Fruit fly (Drosophila melanogaster) whole organism, embryonic: ENCODE results near the gene Hr4.
A peak's percentile ranks its signal among the peaks of the same experiment; 100 is the strongest.

Experiments
- Adf1 ChIP-seq: fragments of 200-800 bp; sonication (Bioruptor generic); IDR thresholded peaks from 2 replicates; pipeline ENCODE4 v1.3.6; 2022; ENCODE audit warnings: missing biosample characterization, missing genetic modification characterization
- Asciz ChIP-seq: fragments of 200-800 bp; sonication (Bioruptor generic); optimal IDR thresholded peaks from 2 replicates; lab custom pipeline; 2017; ENCODE audit warnings: missing biosample characterization, mild to moderate bottlenecking, missing genetic modification characterization, missing genetic modification reagents
- BEAF-32 ChIP-seq: fragments of 200-800 bp; sonication (Bioruptor generic); optimal IDR thresholded peaks from 3 replicates; lab custom pipeline; 2017; ENCODE audit warnings: missing biosample characterization, missing genetic modification characterization, mild to moderate bottlenecking, moderate library complexity, missing genetic modification reagents
- Blimp-1 ChIP-seq: fragments of 200-800 bp; sonication (Bioruptor generic); optimal IDR thresholded peaks from 3 replicates; lab custom pipeline; 2018; ENCODE audit warnings: missing biosample characterization, missing genetic modification characterization, mild to moderate bottlenecking, moderate library complexity, missing genetic modification reagents
- CG10274 ChIP-seq: fragments of 200-800 bp; sonication (Bioruptor generic); optimal IDR thresholded peaks from 3 replicates; lab custom pipeline; 2017; ENCODE audit warnings: missing biosample characterization, mild to moderate bottlenecking, missing genetic modification characterization
- CG10321 ChIP-seq: fragments of 200-800 bp; sonication (Bioruptor generic); IDR thresholded peaks from 2 replicates; pipeline ENCODE4 v1.3.6; 2022; ENCODE audit warnings: missing biosample characterization, missing genetic modification characterization
- CG10979 ChIP-seq: fragments of 200-800 bp; sonication (Bioruptor generic); optimal IDR thresholded peaks from 2 replicates; lab custom pipeline; 2018; ENCODE audit warnings: missing biosample characterization, mild to moderate bottlenecking, missing genetic modification characterization, moderate library complexity
- CG11560 ChIP-seq: fragments of 200-800 bp; sonication (Bioruptor generic); IDR thresholded peaks from 3 replicates; pipeline ENCODE4 v1.3.6; 2022; ENCODE audit warnings: missing biosample characterization, missing genetic modification characterization
- CG12769 ChIP-seq: fragments of 200-800 bp; sonication (Bioruptor generic); optimal IDR thresholded peaks from 2 replicates; lab custom pipeline; 2019; ENCODE audit warnings: missing biosample characterization, mild to moderate bottlenecking, missing genetic modification characterization, moderate library complexity
- CG14667 ChIP-seq: fragments of 200-800 bp; sonication (Bioruptor generic); IDR thresholded peaks from 2 replicates; pipeline ENCODE4 v1.3.6; 2022; ENCODE audit warnings: missing biosample characterization, missing genetic modification characterization
- CG14710 ChIP-seq: fragments of 200-800 bp; sonication (Bioruptor generic); optimal IDR thresholded peaks from 3 replicates; lab custom pipeline; 2019; ENCODE audit warnings: missing biosample characterization, mild to moderate bottlenecking, missing genetic modification characterization, moderate library complexity
- CG1832 ChIP-seq: fragments of 200-800 bp; sonication (Bioruptor generic); optimal IDR thresholded peaks from 2 replicates; lab custom pipeline; 2017; ENCODE audit warnings: missing biosample characterization, mild to moderate bottlenecking, missing genetic modification characterization, inconsistent platforms
- CG2202 ChIP-seq: fragments of 200-800 bp; sonication (Bioruptor generic); optimal IDR thresholded peaks from 2 replicates; lab custom pipeline; 2018; ENCODE audit warnings: missing biosample characterization, mild to moderate bottlenecking, missing genetic modification characterization
- CG30403 ChIP-seq: fragments of 200-800 bp; sonication (Bioruptor generic); optimal IDR thresholded peaks from 3 replicates; lab custom pipeline; 2016; ENCODE audit warnings: missing biosample characterization, missing genetic modification characterization
- CG30431 ChIP-seq: fragments of 200-800 bp; sonication (Bioruptor generic); optimal IDR thresholded peaks from 2 replicates; lab custom pipeline; 2017; ENCODE audit warnings: missing biosample characterization, missing genetic modification characterization
- CG33557 ChIP-seq: fragments of 200-800 bp; sonication (Bioruptor generic); optimal IDR thresholded peaks from 2 replicates; lab custom pipeline; 2019; ENCODE audit warnings: missing biosample characterization, mild to moderate bottlenecking, missing genetic modification characterization, moderate library complexity
- CG4617 ChIP-seq: fragments of 200-800 bp; sonication (Bioruptor generic); optimal IDR thresholded peaks from 3 replicates; lab custom pipeline; 2016; ENCODE audit warnings: missing biosample characterization, missing genetic modification characterization, borderline replicate concordance
- Dad ChIP-seq: fragments of 200-800 bp; sonication (Bioruptor generic); optimal IDR thresholded peaks from 3 replicates; lab custom pipeline; 2016; ENCODE audit warnings: missing biosample characterization, missing genetic modification characterization
- Dip2 ChIP-seq: fragments of 200-800 bp; sonication (Bioruptor generic); IDR thresholded peaks from 2 replicates; pipeline ENCODE4 v1.3.6; 2022; ENCODE audit warnings: missing biosample characterization, missing genetic modification characterization
- Doc2 ChIP-seq: fragments of 200-800 bp; sonication (Bioruptor generic); IDR thresholded peaks from 2 replicates; pipeline ENCODE4 v1.3.6; 2022; ENCODE audit warnings: missing biosample characterization, missing genetic modification characterization
- Dref ChIP-seq: fragments of 200-800 bp; sonication (Bioruptor generic); IDR thresholded peaks from 2 replicates; pipeline ENCODE4 v1.3.6; 2022; ENCODE audit warnings: missing biosample characterization, missing genetic modification characterization
- Ets65A ChIP-seq: fragments of 200-800 bp; sonication (Bioruptor generic); peaks from one replicate; lab custom pipeline; 2016; ENCODE audit warnings: missing biosample characterization, missing genetic modification characterization
- Hr3 ChIP-seq: fragments of 200-800 bp; sonication (Bioruptor generic); optimal IDR thresholded peaks from 3 replicates; lab custom pipeline; 2016; ENCODE audit warnings: missing biosample characterization, missing genetic modification characterization
- Hr78 ChIP-seq, 2 experiments: fragments of 200-800 bp in 1 of 2; fragments of >200 bp in 1 of 2; sonication (Bioruptor generic) in 1 of 2; optimal IDR thresholded peaks; 2 replicates each; lab custom pipeline; 2017 to 2019; ENCODE audit warnings: missing biosample characterization in 2 of 2, missing genetic modification characterization in 2 of 2, mild to moderate bottlenecking in 1 of 2, moderate library complexity in 1 of 2
- Med ChIP-seq: fragments of 200-800 bp; sonication (Bioruptor generic); peaks from one replicate; lab custom pipeline; 2016; ENCODE audit warnings: missing biosample characterization, missing genetic modification characterization, mild to moderate bottlenecking, inconsistent platforms, moderate library complexity
- Meics ChIP-seq: fragments of 200-800 bp; sonication (Bioruptor generic); optimal IDR thresholded peaks from 2 replicates; lab custom pipeline; 2017; ENCODE audit warnings: missing biosample characterization, mild to moderate bottlenecking, missing genetic modification characterization
- Nf-YA ChIP-seq: fragments of 200-800 bp; sonication (Bioruptor generic); IDR thresholded peaks from 2 replicates; pipeline ENCODE4 v1.3.6; 2022; ENCODE audit warnings: missing biosample characterization, missing genetic modification characterization
- Nf-YB ChIP-seq: fragments of 200-800 bp; sonication (Bioruptor generic); optimal IDR thresholded peaks from 3 replicates; lab custom pipeline; 2019; ENCODE audit warnings: missing biosample characterization, mild to moderate bottlenecking, missing genetic modification characterization, moderate library complexity
- Sox100B ChIP-seq: fragments of 200-800 bp; sonication (Bioruptor generic); optimal IDR thresholded peaks from 3 replicates; lab custom pipeline; 2018; ENCODE audit warnings: missing biosample characterization, mild to moderate bottlenecking, missing genetic modification characterization
- Sry-δ ChIP-seq: fragments of 200-800 bp; sonication (Bioruptor generic); optimal IDR thresholded peaks from 2 replicates; lab custom pipeline; 2016; ENCODE audit warnings: missing biosample characterization, missing genetic modification characterization
- Trl ChIP-seq, 3 experiments: fragments of >200 bp in 2 of 3; fragments of 200-800 bp in 1 of 3; sonication (Bioruptor generic) in 1 of 3; optimal IDR thresholded peaks; 2 replicates in 1 of 3; 3 replicates in 2 of 3; lab custom pipeline; 2016 to 2017; ENCODE audit warnings: missing biosample characterization in 1 of 3, missing genetic modification characterization in 1 of 3
- abd-A ChIP-seq: fragments of 200-800 bp; sonication (Bioruptor generic); optimal IDR thresholded peaks from 3 replicates; lab custom pipeline; 2019; ENCODE audit warnings: missing biosample characterization, mild to moderate bottlenecking, missing genetic modification characterization, moderate library complexity
- bsh ChIP-seq, 2 experiments: fragments of 200-800 bp; sonication (Bioruptor generic); optimal IDR thresholded peaks; 2 replicates each; lab custom pipeline; 2017 to 2018; ENCODE audit warnings: mild to moderate bottlenecking in 2 of 2, missing biosample characterization in 2 of 2, missing genetic modification characterization in 2 of 2, moderate library complexity in 1 of 2
- cg ChIP-seq: fragments of 200-800 bp; sonication (Bioruptor generic); optimal IDR thresholded peaks from 3 replicates; lab custom pipeline; 2019; ENCODE audit warnings: missing biosample characterization, mild to moderate bottlenecking, missing genetic modification characterization, moderate library complexity
- crol ChIP-seq: fragments of 200-800 bp; sonication (Bioruptor generic); IDR thresholded peaks from 2 replicates; pipeline ENCODE4 v1.3.6; 2022; ENCODE audit warnings: missing biosample characterization, missing genetic modification characterization
- grn ChIP-seq: fragments of 200-800 bp; sonication (Bioruptor generic); optimal IDR thresholded peaks from 3 replicates; lab custom pipeline; 2017; ENCODE audit warnings: missing biosample characterization, missing genetic modification characterization
- jumu ChIP-seq: fragments of 200-800 bp; sonication (Bioruptor generic); optimal IDR thresholded peaks from 3 replicates; lab custom pipeline; 2016; ENCODE audit warnings: missing biosample characterization, missing genetic modification characterization
- kni ChIP-seq: fragments of 200-800 bp; sonication (Bioruptor generic); optimal IDR thresholded peaks from 3 replicates; lab custom pipeline; 2017; ENCODE audit warnings: mild to moderate bottlenecking, missing biosample characterization, missing genetic modification reagents, missing genetic modification characterization
- phol ChIP-seq: fragments of 200-800 bp; sonication (Bioruptor generic); optimal IDR thresholded peaks from 3 replicates; lab custom pipeline; 2018; ENCODE audit warnings: missing biosample characterization, mild to moderate bottlenecking, missing genetic modification characterization, moderate library complexity
- psq ChIP-seq: fragments of 200-800 bp; sonication (Bioruptor generic); optimal IDR thresholded peaks from 2 replicates; lab custom pipeline; 2017; ENCODE audit warnings: missing biosample characterization, missing genetic modification characterization
- pum ChIP-seq: fragments of 200-800 bp; sonication (Bioruptor generic); optimal IDR thresholded peaks from 2 replicates; lab custom pipeline; 2016; ENCODE audit warnings: missing biosample characterization, missing genetic modification characterization
- sd ChIP-seq: fragments of 200-800 bp; sonication (Bioruptor generic); optimal IDR thresholded peaks from 3 replicates; lab custom pipeline; 2018; ENCODE audit warnings: missing biosample characterization, mild to moderate bottlenecking, missing genetic modification characterization, moderate library complexity
- sens ChIP-seq: fragments of 200-800 bp; sonication (Bioruptor generic); peaks from one replicate; lab custom pipeline; 2016; ENCODE audit warnings: missing biosample characterization, missing genetic modification characterization
- sens-2 ChIP-seq: fragments of 200-800 bp; sonication (Bioruptor generic); IDR thresholded peaks from 2 replicates; pipeline ENCODE4 v1.3.6; 2022; ENCODE audit warnings: missing biosample characterization, missing genetic modification characterization
- sim ChIP-seq: fragments of 200-800 bp; sonication (Bioruptor generic); IDR thresholded peaks from 2 replicates; pipeline ENCODE4 v1.3.6; 2022; ENCODE audit warnings: missing biosample characterization, missing genetic modification characterization
- sqz ChIP-seq: fragments of 200-800 bp; sonication (Bioruptor generic); optimal IDR thresholded peaks from 3 replicates; lab custom pipeline; 2018; ENCODE audit warnings: missing biosample characterization, mild to moderate bottlenecking, missing genetic modification characterization
- tgo ChIP-seq: fragments of 200-800 bp; sonication (Bioruptor generic); IDR thresholded peaks from 3 replicates; pipeline ENCODE4 v1.3.6; 2022; ENCODE audit warnings: missing biosample characterization, missing genetic modification characterization
- zfh2 ChIP-seq: fragments of 200-800 bp; sonication (Bioruptor generic); optimal IDR thresholded peaks from 2 replicates; lab custom pipeline; 2016; ENCODE audit warnings: missing biosample characterization, missing genetic modification characterization

Gene Hr4

dm6 chrX:1970575-1971325 lies 29.0 kb downstream of the Hr4 start (continued):
- TF ChIP-seq CG11560 (tag; lab: Robert Waterston, UW) (no peak), Med (GFP tag; lab: Kevin White, UChicago) (peak; percentile 71), sd (tag; lab: Kevin White, UChicago) (peak; percentile 78), Sry-δ (GFP tag; lab: Kevin White, UChicago) (no peak), CG12769 (tag; lab: Kevin White, UChicago) (peak; percentile 61), cg (peak; percentile 45), sens (GFP tag; lab: Kevin White, UChicago) (peak; percentile 68), Ets65A (no peak), abd-A (tag; lab: Kevin White, UChicago) (peak; percentile 29), Trl (optimal IDR thresholded peaks at IDR 0.05; lab: Kevin White, UChicago) (peak in 1 of 2 experiments; percentile 16), Trl (GFP tag; optimal IDR thresholded peaks at IDR 0.05; lab: Kevin White, UChicago) (no peak), CG10274 (GFP tag; lab: Kevin White, UChicago) (no peak), Dad (GFP tag; lab: Kevin White, UChicago) (no peak), zfh2 (GFP tag; lab: Kevin White, UChicago) (no peak), sqz (GFP tag; lab: Kevin White, UChicago) (peak; percentile 89), kni (GFP tag; lab: Kevin White, UChicago) (peak; percentile 87), Adf1 (GFP tag; lab: Robert Waterston, UW) (peak; percentile 68), psq (GFP tag; lab: Kevin White, UChicago) (peak; percentile 39), CG14710 (tag; lab: Kevin White, UChicago) (no peak), BEAF-32 (GFP tag; lab: Kevin White, UChicago) (no peak), Hr3 (peak; percentile 63), CG1832 (GFP tag; lab: Kevin White, UChicago) (peak; percentile 63), Meics (GFP tag; lab: Kevin White, UChicago) (no peak), crol (peak; percentile 90), CG14667 (GFP tag; lab: Robert Waterston, UW) (no peak), Blimp-1 (GFP tag; lab: Kevin White, UChicago) (peak; percentile 75), sim (GFP tag; lab: Robert Waterston, UW) (no peak), Hr78 (GFP tag; optimal IDR thresholded peaks at IDR 0.05; lab: Kevin White, UChicago) (peak in 1 of 2 experiments; percentile 89), CG10321 (GFP tag; lab: Robert Waterston, UW) (peak; percentile 85), Nf-YB (GFP tag; lab: Kevin White, UChicago) (no peak)

- no peak for TF ChIP-seq phol (tag; lab: Kevin White, UChicago)
- TF ChIP-seq Dref (GFP tag; lab: Robert Waterston, UW), result no peak
- no peak for TF ChIP-seq CG30431 (GFP tag; lab: Kevin White, UChicago)
- no peak for TF ChIP-seq CG2202 (tag; lab: Kevin White, UChicago)
- TF ChIP-seq Dip2 (GFP tag; lab: Robert Waterston, UW), result no peak
- no peak for TF ChIP-seq tgo (GFP tag; lab: Robert Waterston, UW)
- no peak for TF ChIP-seq Doc2 (GFP tag; lab: Robert Waterston, UW)
- no peak for TF ChIP-seq Asciz (GFP tag; lab: Kevin White, UChicago)
- no peak for TF ChIP-seq pum (GFP tag; lab: Kevin White, UChicago)
- TF ChIP-seq jumu, result no peak
- no peak for TF ChIP-seq CG4617
- TF ChIP-seq bsh (GFP tag; optimal IDR thresholded peaks at IDR 0.05; lab: Kevin White, UChicago), result peak in 1 of 2 experiments; percentile 7
- no peak for TF ChIP-seq Sox100B (GFP tag; lab: Kevin White, UChicago)
- TF ChIP-seq CG33557 (GFP tag; lab: Kevin White, UChicago), result peak; percentile 51
- TF ChIP-seq CG30403 (GFP tag; lab: Kevin White, UChicago), result no peak
- TF ChIP-seq grn, result no peak
- no peak for TF ChIP-seq CG10979 (tag; lab: Kevin White, UChicago)
- TF ChIP-seq sens-2 (GFP tag; lab: Robert Waterston, UW), result no peak
- TF ChIP-seq Trl (optimal IDR thresholded peaks at IDR 0.05; lab: Kevin White, UChicago), result no peak
- TF ChIP-seq Trl (GFP tag; optimal IDR thresholded peaks at IDR 0.05; lab: Kevin White, UChicago), result no peak
- no peak for TF ChIP-seq Nf-YA (GFP tag; lab: Robert Waterston, UW)
- no peak for TF ChIP-seq CG10321 (GFP tag; lab: Robert Waterston, UW)
- no peak for TF ChIP-seq Adf1 (GFP tag; lab: Robert Waterston, UW)
Measured at dm6 chrX:1972150-1972549, 30.4 kb downstream of the Hr4 start.
